Fruit fly (Drosophila melanogaster): ENCODE results near the gene CG32982.
A peak's percentile ranks its signal among the peaks of the same experiment; 100 is the strongest.

Gene CG32982

DNA sequence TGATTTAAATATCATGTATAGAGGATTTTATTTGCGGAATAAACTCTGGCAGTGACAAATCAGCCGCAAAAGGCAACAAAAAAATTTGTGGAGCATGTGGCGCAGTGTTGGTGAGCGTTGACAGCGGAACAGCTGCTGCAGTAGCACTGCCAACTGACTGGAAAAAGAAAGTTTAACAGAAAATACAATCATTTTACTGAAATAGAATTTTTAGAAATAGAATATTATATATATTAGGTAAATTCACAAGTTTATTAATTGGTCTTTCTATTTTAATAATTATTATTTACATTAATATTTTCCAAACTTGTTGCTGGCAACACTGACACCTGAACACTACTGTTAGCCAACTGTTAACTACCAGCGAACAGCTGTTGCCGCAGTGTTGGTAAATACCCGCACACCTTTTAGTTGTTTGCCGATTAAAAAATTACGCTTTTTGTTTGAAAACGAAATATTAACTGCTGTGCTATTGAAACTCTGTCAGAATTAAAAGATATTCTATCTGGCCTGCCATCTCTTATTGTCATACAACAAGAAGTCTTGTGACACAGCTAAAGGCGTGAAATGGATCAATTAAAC, 41.0 kb downstream of the CG32982 start, which contains the start of the genes CG9586 and tai (continued):
- TF ChIP-seq Poxn (GFP tag; IDR thresholded peaks at IDR 0.05) (no peak), p53 (GFP tag; optimal IDR thresholded peaks at IDR 0.05) (peak; percentile 61), CG6683 (GFP tag; optimal IDR thresholded peaks at IDR 0.05) (peak; percentile 63), ssp (GFP tag; IDR thresholded peaks at IDR 0.05) (peak; percentile 71), Vsx1 (GFP tag; optimal IDR thresholded peaks at IDR 0.05) (peak; percentile 82), Atf6 (GFP tag; IDR thresholded peaks at IDR 0.05) (peak; percentile 87), Drgx (GFP tag; IDR thresholded peaks at IDR 0.05) (peak; percentile 64), CG15073 (GFP tag; optimal IDR thresholded peaks at IDR 0.05) (peak; percentile 54), cad (GFP tag; optimal IDR thresholded peaks at IDR 0.05) (no peak), Fer2 (tag; optimal IDR thresholded peaks at IDR 0.05) (peak; percentile 59), ham (GFP tag; IDR thresholded peaks at IDR 0.05) (no peak), CG8359 (GFP tag; optimal IDR thresholded peaks at IDR 0.05; ENCODE audit: borderline replicate concordance) (peak; percentile 55), Dp (GFP tag; optimal IDR thresholded peaks at IDR 0.05) (peak; percentile 38), CG31365 (tag; optimal IDR thresholded peaks at IDR 0.05) (no peak), pros (GFP tag; optimal IDR thresholded peaks at IDR 0.05) (no peak), CG15011 (GFP tag; optimal IDR thresholded peaks at IDR 0.05) (peak; percentile 73), tx (GFP tag; optimal IDR thresholded peaks at IDR 0.05) (no peak), CG4282 (GFP tag; optimal IDR thresholded peaks at IDR 0.05) (no peak), CG2712 (tag; optimal IDR thresholded peaks at IDR 0.05) (peak; percentile 90), CG2116 (GFP tag; optimal IDR thresholded peaks at IDR 0.05) (peak; percentile 80), mld (GFP tag; IDR thresholded peaks at IDR 0.05; ENCODE audit: partially characterized antibody) (no peak), CG7745 (tag; optimal IDR thresholded peaks at IDR 0.05) (no peak), CG6272 (GFP tag; IDR thresholded peaks at IDR 0.05) (peak; percentile 73; the same call in 1 of the 2 replicates), CG30020 (tag; optimal IDR thresholded peaks at IDR 0.05) (peak; percentile 58), jumu (GFP tag; optimal IDR thresholded peaks at IDR 0.05) (no peak), Nf-YB (GFP tag; optimal IDR thresholded peaks at IDR 0.05) (peak; percentile 72), CG11560 (tag; IDR thresholded peaks at IDR 0.05) (peak; percentile 63; the same call in 2 of the 3 replicates), CG31441 (GFP tag; IDR thresholded peaks at IDR 0.05) (peak; percentile 89), CG10267 (tag; optimal IDR thresholded peaks at IDR 0.05) (peak; percentile 100), CG15269 (tag; optimal IDR thresholded peaks at IDR 0.05) (peak; percentile 83), MTF-1 (GFP tag; optimal IDR thresholded peaks at IDR 0.05; ENCODE audit: borderline replicate concordance) (peak; percentile 63), Taf1 (GFP tag; IDR thresholded peaks at IDR 0.05) (peak; percentile 58), eyg (GFP tag; optimal IDR thresholded peaks at IDR 0.05) (no peak), CG3847 (GFP tag; IDR thresholded peaks at IDR 0.05) (peak; percentile 96), tll (GFP tag; optimal IDR thresholded peaks at IDR 0.05) (peak in 1 of 2 experiments; percentile 66), klu (GFP tag; IDR thresholded peaks at IDR 0.05) (peak; percentile 72; the same call in 1 of the 2 replicates), CG13775 (GFP tag; optimal IDR thresholded peaks at IDR 0.05) (peak; percentile 93), Blimp-1 (GFP tag; optimal IDR thresholded peaks at IDR 0.05) (peak; percentile 83), stwl (tag; optimal IDR thresholded peaks at IDR 0.05) (peak; percentile 88), Camta (GFP tag; optimal IDR thresholded peaks at IDR 0.05) (no peak), CG6791 (GFP tag; IDR thresholded peaks at IDR 0.05; ENCODE audit: partially characterized antibody) (no peak; the same call in 2 of the 3 replicates), btn (GFP tag; optimal IDR thresholded peaks at IDR 0.05) (no peak), Gsc (GFP tag; IDR thresholded peaks at IDR 0.05) (no peak), H15 (GFP tag; IDR thresholded peaks at IDR 0.05) (peak; percentile 70; the same call in 2 of the 3 replicates), row (GFP tag; IDR thresholded peaks at IDR 0.05) (peak; percentile 80), CG4328 (GFP tag; optimal IDR thresholded peaks at IDR 0.05) (peak; percentile 75), Bdp1 (GFP tag; optimal IDR thresholded peaks at IDR 0.05) (peak; percentile 54), kni (GFP tag; optimal IDR thresholded peaks at IDR 0.05) (peak; percentile 45), esg (GFP tag; conservative IDR thresholded peaks at IDR 0.05) (peak; percentile 64)

Data from whole organism, embryonic.